Fruit fly (Drosophila melanogaster) whole organism, adult: ENCODE results near the gene Tbca.

Experiments
- CG11617 ChIP-seq: fragments of 200-800 bp; sonication (Bioruptor generic); optimal IDR thresholded peaks from 2 replicates; lab custom pipeline; 2017; ENCODE audit warnings: mild to moderate bottlenecking, missing biosample characterization, missing genetic modification reagents, missing genetic modification characterization
- CG12768 ChIP-seq: fragments of 200-800 bp; sonication (Bioruptor generic); optimal IDR thresholded peaks from 2 replicates; lab custom pipeline; 2017; ENCODE audit warnings: missing biosample characterization, missing genetic modification characterization, mild to moderate bottlenecking, moderate library complexity, missing genetic modification reagents
- CG1620 ChIP-seq: fragments of 200-800 bp; sonication (Bioruptor generic); optimal IDR thresholded peaks from 2 replicates; lab custom pipeline; 2016; ENCODE audit warnings: missing biosample characterization, missing genetic modification characterization
- CG33017 ChIP-seq: fragments of 200-800 bp; sonication (Bioruptor generic); optimal IDR thresholded peaks from 2 replicates; lab custom pipeline; 2018; ENCODE audit warnings: missing biosample characterization, mild to moderate bottlenecking, missing genetic modification characterization, moderate library complexity
- CG5204 ChIP-seq: fragments of 200-800 bp; sonication (Bioruptor generic); optimal IDR thresholded peaks from 2 replicates; lab custom pipeline; 2016; ENCODE audit warnings: missing biosample characterization, missing genetic modification characterization
- CG7045 ChIP-seq: fragments of 200-800 bp; sonication (Bioruptor generic); optimal IDR thresholded peaks from 2 replicates; lab custom pipeline; 2017; ENCODE audit warnings: missing biosample characterization, mild to moderate bottlenecking, missing genetic modification characterization
- CG7101 ChIP-seq: fragments of 200-800 bp; sonication (Bioruptor generic); optimal IDR thresholded peaks from 2 replicates; lab custom pipeline; 2018; ENCODE audit warnings: missing biosample characterization, mild to moderate bottlenecking, missing genetic modification characterization, moderate library complexity
- Clk ChIP-seq: fragments of 200-800 bp; sonication (Bioruptor generic); optimal IDR thresholded peaks from 2 replicates; lab custom pipeline; 2017; ENCODE audit warnings: missing biosample characterization, missing genetic modification characterization
- Crg-1 ChIP-seq: fragments of 200-800 bp; sonication (Bioruptor generic); optimal IDR thresholded peaks from 2 replicates; lab custom pipeline; 2016; ENCODE audit warnings: missing biosample characterization, missing genetic modification characterization
- Hr96 ChIP-seq: fragments of 200-800 bp; sonication (Bioruptor generic); optimal IDR thresholded peaks from 2 replicates; lab custom pipeline; 2016; ENCODE audit warnings: missing biosample characterization, missing genetic modification characterization
- Mnt ChIP-seq: fragments of 200-800 bp; sonication (Bioruptor generic); optimal IDR thresholded peaks from 2 replicates; lab custom pipeline; 2016; ENCODE audit warnings: missing biosample characterization, mild to moderate bottlenecking, missing genetic modification characterization
- bab1 ChIP-seq: fragments of 200-800 bp; sonication (Bioruptor generic); optimal IDR thresholded peaks from 3 replicates; lab custom pipeline; 2019; ENCODE audit warnings: missing biosample characterization, mild to moderate bottlenecking, missing genetic modification characterization, moderate library complexity
- cic ChIP-seq: fragments of 200-800 bp; sonication (Bioruptor generic); optimal IDR thresholded peaks from 2 replicates; lab custom pipeline; 2017; ENCODE audit warnings: missing biosample characterization, mild to moderate bottlenecking, missing genetic modification characterization, moderate library complexity
- cnc ChIP-seq, 2 experiments: fragments of >200 bp; optimal IDR thresholded peaks; 2 replicates each; lab custom pipeline; 2017
- kay ChIP-seq: fragments of 200-800 bp; sonication (Bioruptor generic); peaks from one replicate; lab custom pipeline; 2016; ENCODE audit warnings: missing biosample characterization, missing genetic modification characterization, borderline replicate concordance
- ovo ChIP-seq: fragments of 200-800 bp; sonication (Bioruptor generic); optimal IDR thresholded peaks from 2 replicates; lab custom pipeline; 2016; ENCODE audit warnings: missing biosample characterization, missing genetic modification characterization
- pad ChIP-seq: fragments of 200-800 bp; sonication (Bioruptor generic); optimal IDR thresholded peaks from 3 replicates; lab custom pipeline; 2017; ENCODE audit warnings: missing biosample characterization, missing genetic modification characterization, mild to moderate bottlenecking, moderate library complexity, missing genetic modification reagents
- tj ChIP-seq: fragments of 200-800 bp; sonication (Bioruptor generic); optimal IDR thresholded peaks from 3 replicates; lab custom pipeline; 2017; ENCODE audit warnings: missing biosample characterization, mild to moderate bottlenecking, missing genetic modification characterization, moderate library complexity
- toe ChIP-seq: fragments of 200-800 bp; sonication (Bioruptor generic); optimal IDR thresholded peaks from 2 replicates; lab custom pipeline; 2016; ENCODE audit warnings: missing biosample characterization, missing genetic modification characterization

The Tbca gene

DNA sequence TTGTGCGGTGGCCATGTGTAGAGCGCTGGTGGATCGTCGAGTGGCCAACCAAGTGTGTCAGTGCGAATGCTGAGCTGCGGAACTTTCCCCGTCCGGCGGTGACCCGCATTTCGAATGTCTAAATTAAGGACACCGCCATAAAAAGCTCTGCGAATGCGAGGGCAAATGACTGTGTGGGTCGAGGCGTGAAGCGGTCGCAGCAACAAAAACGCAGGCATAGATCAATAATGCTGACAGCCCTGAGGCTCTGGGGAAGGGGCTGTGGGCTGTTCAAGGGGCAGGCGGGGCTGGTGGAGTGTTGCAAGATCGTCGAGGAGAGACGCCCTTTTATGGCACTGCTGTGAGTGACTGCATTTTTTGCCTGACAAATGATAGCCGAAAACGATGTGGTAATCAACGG lies 23.8 kb upstream of the Tbca start:
- no peak for TF ChIP-seq CG11617 (GFP tag; lab: Kevin White, UChicago)
- no peak for TF ChIP-seq cnc (optimal IDR thresholded peaks at IDR 0.05; lab: Kevin White, UChicago)

DNA sequence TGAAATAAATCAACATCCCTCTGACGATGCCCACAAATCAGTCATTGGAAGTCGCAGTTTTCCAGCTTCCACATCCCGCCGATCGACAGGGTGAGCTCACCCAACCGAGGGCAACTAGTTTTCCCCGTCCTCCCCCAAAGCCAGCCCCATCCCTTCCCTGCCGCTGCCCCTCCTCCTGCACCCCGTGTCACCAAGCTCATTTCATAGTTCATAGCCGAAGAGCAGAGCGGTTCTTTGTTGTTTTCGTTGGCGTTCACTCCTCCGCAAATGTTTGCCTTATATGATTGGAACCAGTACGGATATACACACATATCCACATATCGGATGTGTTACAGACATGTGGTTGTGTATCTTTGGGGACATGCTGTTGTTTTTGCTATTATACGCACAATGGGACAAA lies 23.2 kb upstream of the Tbca start:
- TF ChIP-seq bab1 (GFP tag; lab: Kevin White, UChicago) (no peak), cic (GFP tag; lab: Kevin White, UChicago) (no peak), Crg-1 (GFP tag; lab: Kevin White, UChicago) (no peak), kay (no peak), pad (GFP tag; lab: Kevin White, UChicago) (no peak), CG12768 (GFP tag; lab: Kevin White, UChicago) (no peak), CG1620 (no peak), ovo (GFP tag; lab: Kevin White, UChicago) (no peak), CG7101 (tag; lab: Kevin White, UChicago) (no peak), tj (GFP tag; lab: Kevin White, UChicago) (no peak), toe (GFP tag; lab: Kevin White, UChicago) (no peak), CG33017 (no peak)

DNA sequence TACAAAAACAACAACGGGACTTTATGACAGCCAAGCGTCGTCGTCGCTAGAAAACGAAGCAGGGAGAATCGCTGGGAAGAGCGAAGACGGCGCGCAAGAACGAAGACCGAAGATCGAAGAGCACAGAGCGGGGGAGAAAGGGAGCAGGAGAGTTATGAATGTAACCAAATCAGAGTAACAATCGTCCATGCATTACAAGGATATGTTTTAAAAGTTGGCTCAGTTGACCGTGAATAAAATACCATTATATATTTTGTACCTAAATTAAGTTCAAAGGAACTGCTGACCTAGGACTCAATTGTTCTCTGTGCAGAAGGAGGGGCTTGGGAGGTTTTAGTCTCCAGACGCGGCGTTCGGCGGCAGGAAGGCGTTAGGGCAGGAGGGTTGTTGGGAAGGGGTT lies 21.8 kb upstream of the Tbca start:
- no peak for TF ChIP-seq CG5204 (GFP tag; lab: Kevin White, UChicago)
- no peak for TF ChIP-seq Hr96 (GFP tag; lab: Kevin White, UChicago)
- no peak for TF ChIP-seq Clk
- no peak for TF ChIP-seq Mnt (GFP tag; lab: Kevin White, UChicago)
- TF ChIP-seq cic (GFP tag; lab: Kevin White, UChicago), result no peak

dm6 chr3R:31721958-31722357 lies 21.3 kb upstream of the Tbca start:
- no peak for TF ChIP-seq toe (GFP tag; lab: Kevin White, UChicago)
- TF ChIP-seq CG7045 (GFP tag; lab: Kevin White, UChicago), result no peak
- no peak for TF ChIP-seq pad (GFP tag; lab: Kevin White, UChicago)
- no peak for TF ChIP-seq bab1 (GFP tag; lab: Kevin White, UChicago)
- no peak for TF ChIP-seq Crg-1 (GFP tag; lab: Kevin White, UChicago)
- no peak for TF ChIP-seq cnc (optimal IDR thresholded peaks at IDR 0.05; lab: Kevin White, UChicago)

DNA sequence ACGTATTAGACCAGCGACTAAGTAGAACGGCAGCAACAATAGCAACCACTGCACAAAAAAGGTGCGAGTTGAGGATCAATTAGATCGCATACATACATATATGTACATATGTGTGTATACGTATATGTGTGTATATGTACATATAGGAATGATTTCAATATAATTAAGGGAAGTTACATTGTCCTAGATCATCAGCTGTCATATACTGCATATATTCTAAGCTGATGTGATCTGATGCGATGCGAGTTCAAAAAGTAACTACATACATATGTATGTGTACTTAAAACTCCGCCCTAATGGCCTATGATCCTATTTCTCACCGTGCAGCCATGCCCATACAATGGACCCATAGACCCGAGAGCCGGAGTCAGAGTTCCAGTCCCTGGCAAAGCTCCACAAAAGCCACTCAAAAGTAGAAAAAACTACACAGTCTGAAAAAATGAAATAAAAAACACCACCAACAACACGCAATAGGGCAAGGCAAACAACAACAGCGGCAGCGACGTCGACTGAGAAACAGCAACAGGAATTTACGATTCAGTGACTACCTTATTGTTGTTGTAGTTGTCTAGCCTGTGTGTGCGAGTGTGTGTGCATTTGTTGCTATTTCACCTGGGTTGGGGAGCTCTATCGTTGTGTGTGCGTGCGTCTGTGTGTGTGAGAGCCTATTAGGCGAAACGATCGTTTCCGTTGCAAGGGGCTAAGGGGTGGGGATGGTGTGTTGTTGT lies 19.9 kb upstream of the Tbca start:
- no peak for TF ChIP-seq CG12768 (GFP tag; lab: Kevin White, UChicago)
- TF ChIP-seq CG11617 (GFP tag; lab: Kevin White, UChicago), result no peak
- TF ChIP-seq Crg-1 (GFP tag; lab: Kevin White, UChicago), result no peak
- peak; percentile 27 for TF ChIP-seq pad (GFP tag; lab: Kevin White, UChicago)
- no peak for TF ChIP-seq tj (GFP tag; lab: Kevin White, UChicago)
- peak; percentile 39 for TF ChIP-seq toe (GFP tag; lab: Kevin White, UChicago)
- TF ChIP-seq ovo (GFP tag; lab: Kevin White, UChicago), result peak; percentile 7
- no peak for TF ChIP-seq CG1620

- TF ChIP-seq kay (peak; percentile 32), ovo (GFP tag; lab: Kevin White, UChicago) (no peak)
Measured at dm6 chr3R:31724136-31724535, 19.2 kb upstream of the Tbca start.

- TF ChIP-seq CG7101 (tag; lab: Kevin White, UChicago) (no peak), pad (GFP tag; lab: Kevin White, UChicago) (peak; percentile 36), cnc (optimal IDR thresholded peaks at IDR 0.05; lab: Kevin White, UChicago) (no peak), bab1 (GFP tag; lab: Kevin White, UChicago) (peak; percentile 37), tj (GFP tag; lab: Kevin White, UChicago) (peak; percentile 73)
Measured at dm6 chr3R:31724580-31725320, 18.5 kb upstream of the Tbca start.
